Fruit fly (Drosophila melanogaster): Measurements from ENCODE around the gene nau.

Gene nau

DNA sequence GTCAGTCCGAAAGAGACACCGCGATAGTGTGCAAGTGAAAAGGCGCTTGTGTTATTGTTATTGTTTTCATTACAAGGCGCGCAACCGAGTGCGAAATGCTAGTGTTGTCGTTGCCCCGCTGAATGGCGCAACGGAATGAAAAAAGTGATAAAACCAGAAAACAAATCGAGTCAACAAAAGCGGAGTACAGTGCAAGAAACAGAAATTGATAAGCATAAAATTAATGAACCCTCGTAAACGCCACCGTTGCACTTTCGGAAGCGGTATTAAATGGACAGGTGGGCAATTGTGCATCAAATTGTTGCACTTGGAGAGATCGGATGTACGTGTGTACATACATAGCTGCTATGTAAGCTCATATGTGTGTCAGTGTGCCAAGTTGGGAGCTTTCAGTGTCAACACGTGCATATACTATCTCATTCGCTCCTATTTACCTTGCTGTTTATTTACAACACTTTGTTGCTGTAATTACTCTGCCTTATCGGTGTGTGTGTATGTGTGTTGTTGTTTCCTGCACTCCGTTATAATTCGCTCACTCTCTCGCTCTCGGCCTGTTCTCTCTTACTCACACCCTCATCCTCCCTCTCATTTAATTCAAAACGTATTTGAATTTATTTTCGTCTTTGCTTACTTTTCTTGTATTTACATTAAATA lies 5.4 kb upstream of the nau start (continued):
- TF ChIP-seq MTF-1 (GFP tag; optimal IDR thresholded peaks at IDR 0.05; ENCODE audit: borderline replicate concordance) = peak; percentile 95
- 0 out of 2 replicates have a peak, but pooled peaks have one; percentile 58 for TF ChIP-seq chm (GFP tag; IDR thresholded peaks at IDR 0.05)
- no peak for TF ChIP-seq CG7745 (tag; optimal IDR thresholded peaks at IDR 0.05)
- no peak for TF ChIP-seq prd (optimal IDR thresholded peaks at IDR 0.05)
- peak; percentile 41; the same call in 1 of the 3 replicates for TF ChIP-seq prd (GFP tag; IDR thresholded peaks at IDR 0.05)
- TF ChIP-seq CG9876 (GFP tag; optimal IDR thresholded peaks at IDR 0.05) = peak; percentile 25
- TF ChIP-seq Sry-β (GFP tag; optimal IDR thresholded peaks at IDR 0.05) = peak; percentile 62
- TF ChIP-seq tx (GFP tag; optimal IDR thresholded peaks at IDR 0.05) = no peak
- no peak for TF ChIP-seq CG4404 (GFP tag; IDR thresholded peaks at IDR 0.05)
- no peak for TF ChIP-seq CG10431 (GFP tag; optimal IDR thresholded peaks at IDR 0.05)
- TF ChIP-seq Mes4 (GFP tag; optimal IDR thresholded peaks at IDR 0.05) = peak; percentile 47
- peak; percentile 6 for TF ChIP-seq CHES-1-like (GFP tag; optimal IDR thresholded peaks at IDR 0.05)
- peak; percentile 91 for TF ChIP-seq gce (GFP tag; IDR thresholded peaks at IDR 0.05)
- TF ChIP-seq CG3726 (GFP tag; IDR thresholded peaks at IDR 0.05) = peak; percentile 79; the same call in 2 of the 3 replicates
- peak; percentile 63 for TF ChIP-seq CG14965 (GFP tag; optimal IDR thresholded peaks at IDR 0.05; ENCODE audit: borderline replicate concordance)
- peak; percentile 83 for TF ChIP-seq wek (GFP tag; optimal IDR thresholded peaks at IDR 0.05)
- no peak for TF ChIP-seq CG6175 (GFP tag; IDR thresholded peaks at IDR 0.05)
- no peak for TF ChIP-seq CG6689 (GFP tag; IDR thresholded peaks at IDR 0.05)
- peak; percentile 36 for TF ChIP-seq CG1233 (GFP tag; optimal IDR thresholded peaks at IDR 0.05)
- no peak for TF ChIP-seq slou (GFP tag; optimal IDR thresholded peaks at IDR 0.05)
- no peak for TF ChIP-seq CG30403 (GFP tag; optimal IDR thresholded peaks at IDR 0.05)
- no peak for TF ChIP-seq stwl (tag; optimal IDR thresholded peaks at IDR 0.05)
- peak; percentile 76 for TF ChIP-seq CG7987 (GFP tag; optimal IDR thresholded peaks at IDR 0.05)
- TF ChIP-seq gro (GFP tag; optimal IDR thresholded peaks at IDR 0.05) = no peak
- peak; percentile 65 for TF ChIP-seq CG6765 (GFP tag; optimal IDR thresholded peaks at IDR 0.05)
- TF ChIP-seq CG3163 (GFP tag; optimal IDR thresholded peaks at IDR 0.05) = no peak
- TF ChIP-seq Meics (GFP tag; optimal IDR thresholded peaks at IDR 0.05) = peak; percentile 68
- no peak for TF ChIP-seq D (optimal IDR thresholded peaks at IDR 0.05)
- TF ChIP-seq D (GFP tag; optimal IDR thresholded peaks at IDR 0.05) = peak; percentile 31
- TF ChIP-seq CG1647 (GFP tag; optimal IDR thresholded peaks at IDR 0.05) = no peak
- peak; percentile 43; the same call in 1 of the 2 replicates for TF ChIP-seq CG14441 (GFP tag; IDR thresholded peaks at IDR 0.05)
- TF ChIP-seq CG18764 (GFP tag; optimal IDR thresholded peaks at IDR 0.05) = no peak
- peak; percentile 77 for TF ChIP-seq ara (GFP tag; IDR thresholded peaks at IDR 0.05)
- peak; percentile 52; the same call in 1 of the 3 replicates for TF ChIP-seq H15 (GFP tag; IDR thresholded peaks at IDR 0.05)
- TF ChIP-seq fd64A (GFP tag; optimal IDR thresholded peaks at IDR 0.05) = peak; percentile 85
- peak; percentile 50; the same call in 1 of the 3 replicates for TF ChIP-seq ase (GFP tag; IDR thresholded peaks at IDR 0.05)
- TF ChIP-seq ash1 (GFP tag; optimal IDR thresholded peaks at IDR 0.05) = peak; percentile 4
- peak; percentile 40; the same call in 1 of the 2 replicates for TF ChIP-seq CG14014 (GFP tag; IDR thresholded peaks at IDR 0.05)
- TF ChIP-seq luna (GFP tag; optimal IDR thresholded peaks at IDR 0.05) = no peak
- TF ChIP-seq Fer2 (tag; optimal IDR thresholded peaks at IDR 0.05) = no peak
- TF ChIP-seq Ptx1 (GFP tag; IDR thresholded peaks at IDR 0.05) = peak; percentile 17; the same call in 1 of the 2 replicates
- peak in 1 of 2 experiments; percentile 44 for TF ChIP-seq bsh (GFP tag; optimal IDR thresholded peaks at IDR 0.05)
- peak; percentile 51 for TF ChIP-seq Hmr (GFP tag; optimal IDR thresholded peaks at IDR 0.05)
- peak; percentile 19 for TF ChIP-seq PHDP (tag; optimal IDR thresholded peaks at IDR 0.05)
- TF ChIP-seq ssp (GFP tag; IDR thresholded peaks at IDR 0.05) = no peak
- no peak for TF ChIP-seq Eip74EF (GFP tag; optimal IDR thresholded peaks at IDR 0.05)
- TF ChIP-seq tap (tag; optimal IDR thresholded peaks at IDR 0.05) = peak; percentile 76
- TF ChIP-seq bcd (GFP tag; optimal IDR thresholded peaks at IDR 0.05) = peak; percentile 61
- peak; percentile 27 for TF ChIP-seq CG13424 (tag; optimal IDR thresholded peaks at IDR 0.05)
- TF ChIP-seq stc (GFP tag; IDR thresholded peaks at IDR 0.05) = peak; percentile 73
